Worm (Caenorhabditis elegans) whole organism, L1 larva: ENCODE measurements around the gene ula-1.

Source experiments
- C04F5.9 ChIP-seq: sonication (generic microtip); optimal IDR thresholded peaks from 2 replicates; lab custom pipeline; 2016; ENCODE audit warnings: missing genetic modification characterization, missing compliant biosample characterization
- F16B12.6 ChIP-seq: fragments of 150-350 bp; optimal IDR thresholded peaks from 2 replicates; lab custom pipeline; 2014; ENCODE audit warnings: missing biosample characterization, missing genetic modification characterization
- Y116A8C.19 ChIP-seq: sonication (generic microtip); optimal IDR thresholded peaks from 2 replicates; lab custom pipeline; 2016; ENCODE audit warnings: missing compliant biosample characterization, missing genetic modification characterization, borderline replicate concordance
- blmp-1 ChIP-seq: fragments of 150-350 bp; optimal IDR thresholded peaks from 2 replicates; lab custom pipeline; 2014; ENCODE audit warnings: missing biosample characterization, missing genetic modification characterization
- ceh-63 ChIP-seq: fragments of 200-800 bp; sonication (Bioruptor generic); optimal IDR thresholded peaks from 2 replicates; lab custom pipeline; 2018; ENCODE audit warnings: mild to moderate bottlenecking, missing genetic modification characterization, missing compliant biosample characterization
- ceh-8 ChIP-seq: fragments of 200-800 bp; sonication (Bioruptor generic); optimal IDR thresholded peaks from 2 replicates; lab custom pipeline; 2018; ENCODE audit warnings: mild to moderate bottlenecking, missing genetic modification characterization, moderate library complexity, missing compliant biosample characterization
- ceh-90 ChIP-seq: sonication (generic microtip); optimal IDR thresholded peaks from 2 replicates; lab custom pipeline; 2016; ENCODE audit warnings: missing genetic modification characterization, missing compliant biosample characterization
- ces-1 ChIP-seq: fragments of 150-350 bp; optimal IDR thresholded peaks from 2 replicates; lab custom pipeline; 2014; ENCODE audit warnings: missing biosample characterization, missing genetic modification reagents, missing genetic modification characterization
- dpl-1 ChIP-seq, 3 experiments: fragments of 150-350 bp in 2 of 3; sonication (generic microtip) in 1 of 3; optimal IDR thresholded peaks; 2 replicates each; lab custom pipeline; 2014 to 2017; ENCODE audit warnings: missing biosample characterization in 3 of 3, missing genetic modification characterization in 3 of 3, missing genetic modification reagents in 3 of 3
- efl-3 ChIP-seq: fragments of 200-800 bp; sonication (Bioruptor generic); optimal IDR thresholded peaks from 2 replicates; lab custom pipeline; 2018; ENCODE audit warnings: mild to moderate bottlenecking, missing genetic modification characterization, missing compliant biosample characterization
- elt-3 ChIP-seq, 6 experiments: fragments of 150-350 bp in 1 of 6; sonication (generic microtip); optimal IDR thresholded peaks; 2 replicates each; lab custom pipeline; 2017 to 2018; ENCODE audit warnings: missing biosample characterization in 6 of 6, missing genetic modification characterization in 6 of 6, inconsistent platforms in 1 of 6
- fkh-10 ChIP-seq: sonication (generic microtip); optimal IDR thresholded peaks from 2 replicates; lab custom pipeline; 2017; ENCODE audit warnings: missing biosample characterization, missing genetic modification reagents, missing genetic modification characterization
- fkh-8 ChIP-seq: sonication (generic microtip); optimal IDR thresholded peaks from 2 replicates; lab custom pipeline; 2016; ENCODE audit warnings: mild to moderate bottlenecking, missing genetic modification characterization, missing compliant biosample characterization
- grh-1 ChIP-seq: fragments of 200-800 bp; sonication (Bioruptor generic); IDR thresholded peaks from 2 replicates; pipeline ENCODE4 v1.3.6; 2022; ENCODE audit warnings: missing genetic modification reagents, missing genetic modification characterization, missing compliant biosample characterization
- hlh-17 ChIP-seq: fragments of 200-800 bp; sonication (Bioruptor generic); optimal IDR thresholded peaks from 2 replicates; lab custom pipeline; 2018; ENCODE audit warnings: missing genetic modification characterization, mild to moderate bottlenecking, missing compliant biosample characterization, moderate library complexity, borderline replicate concordance
- hlh-4 ChIP-seq: sonication (generic microtip); optimal IDR thresholded peaks from 2 replicates; lab custom pipeline; 2016; ENCODE audit warnings: mild to moderate bottlenecking, missing genetic modification characterization, missing compliant biosample characterization
- hpl-2 ChIP-seq: fragments of 150-350 bp; optimal IDR thresholded peaks from 2 replicates; lab custom pipeline; 2014; ENCODE audit warnings: missing biosample characterization, missing genetic modification reagents, missing genetic modification characterization
- lin-14 ChIP-seq: fragments of 200-800 bp; sonication (Bioruptor generic); optimal IDR thresholded peaks from 2 replicates; lab custom pipeline; 2018; ENCODE audit warnings: mild to moderate bottlenecking, missing genetic modification characterization, moderate library complexity, missing compliant biosample characterization
- lin-35 ChIP-seq, 2 experiments: fragments of 150-350 bp; optimal IDR thresholded peaks; 2 replicates each; lab custom pipeline; 2014; ENCODE audit warnings: missing biosample characterization in 2 of 2, missing genetic modification characterization in 2 of 2, missing genetic modification reagents in 2 of 2
- lir-3 ChIP-seq: sonication (generic microtip); optimal IDR thresholded peaks from 2 replicates; lab custom pipeline; 2016; ENCODE audit warnings: mild to moderate bottlenecking, missing genetic modification characterization, moderate library complexity, missing compliant biosample characterization; ENCODE audit not compliant: poor library complexity
- lsy-2 ChIP-seq, 2 experiments: fragments of 150-350 bp; optimal IDR thresholded peaks; 2 replicates each; lab custom pipeline; 2014; ENCODE audit warnings: missing biosample characterization in 2 of 2, missing genetic modification characterization in 2 of 2
- mdl-1 ChIP-seq, 2 experiments: fragments of 150-350 bp; optimal IDR thresholded peaks; 2 replicates each; lab custom pipeline; 2014 to 2017; ENCODE audit warnings: missing biosample characterization in 2 of 2, missing genetic modification characterization in 2 of 2, inconsistent platforms in 1 of 2
- mef-2 ChIP-seq: fragments of 150-350 bp; optimal IDR thresholded peaks from 2 replicates; lab custom pipeline; 2014; ENCODE audit warnings: missing biosample characterization, missing genetic modification characterization
- mep-1 ChIP-seq: fragments of 150-350 bp; optimal IDR thresholded peaks from 2 replicates; lab custom pipeline; 2014; ENCODE audit warnings: missing biosample characterization, missing genetic modification characterization
- nhr-11 ChIP-seq: fragments of 150-350 bp; optimal IDR thresholded peaks from 2 replicates; lab custom pipeline; 2014; ENCODE audit warnings: missing biosample characterization, missing genetic modification characterization
- nhr-12 ChIP-seq: sonication (generic microtip); optimal IDR thresholded peaks from 2 replicates; lab custom pipeline; 2017; ENCODE audit warnings: missing biosample characterization, missing genetic modification characterization
- nhr-19 ChIP-seq: fragments of 200-800 bp; sonication (Bioruptor generic); conservative IDR thresholded peaks from 2 replicates; pipeline ENCODE4 v1.3.6; 2022; ENCODE audit warnings: missing genetic modification characterization, missing compliant biosample characterization
- nhr-20 ChIP-seq: sonication (generic microtip); optimal IDR thresholded peaks from 2 replicates; lab custom pipeline; 2016; ENCODE audit warnings: mild to moderate bottlenecking, missing genetic modification characterization, missing compliant biosample characterization
- nhr-237 ChIP-seq: fragments of 150-350 bp; optimal IDR thresholded peaks from 2 replicates; lab custom pipeline; 2014; ENCODE audit warnings: missing biosample characterization, missing genetic modification characterization
- nhr-71 ChIP-seq: sonication (generic microtip); optimal IDR thresholded peaks from 2 replicates; lab custom pipeline; 2016; ENCODE audit warnings: mild to moderate bottlenecking, missing genetic modification characterization, moderate library complexity, missing compliant biosample characterization
- nhr-76 ChIP-seq: sonication (generic microtip); optimal IDR thresholded peaks from 2 replicates; lab custom pipeline; 2017; ENCODE audit warnings: missing biosample characterization, missing genetic modification characterization
- nhr-84 ChIP-seq: sonication (generic microtip); optimal IDR thresholded peaks from 2 replicates; lab custom pipeline; 2017; ENCODE audit warnings: missing biosample characterization, missing genetic modification characterization
- nhr-85 ChIP-seq: sonication (generic microtip); peaks from one replicate; lab custom pipeline; 2016; ENCODE audit warnings: missing genetic modification characterization, inconsistent platforms, missing compliant biosample characterization
- pax-3 ChIP-seq: fragments of 200-800 bp; sonication (Bioruptor generic); optimal IDR thresholded peaks from 2 replicates; lab custom pipeline; 2018; ENCODE audit warnings: mild to moderate bottlenecking, missing genetic modification characterization, moderate library complexity, missing compliant biosample characterization
- pqm-1 ChIP-seq: sonication (generic microtip); optimal IDR thresholded peaks from 3 replicates; lab custom pipeline; 2017; ENCODE audit warnings: missing biosample characterization, missing genetic modification characterization
- rnt-1 ChIP-seq: sonication (generic microtip); optimal IDR thresholded peaks from 2 replicates; lab custom pipeline; 2016; ENCODE audit warnings: mild to moderate bottlenecking, missing genetic modification characterization, moderate library complexity, missing compliant biosample characterization
- skn-1 ChIP-seq: fragments of 150-350 bp; optimal IDR thresholded peaks from 2 replicates; lab custom pipeline; 2014; ENCODE audit warnings: missing biosample characterization, missing genetic modification characterization
- snu-23 ChIP-seq: sonication (generic microtip); optimal IDR thresholded peaks from 2 replicates; lab custom pipeline; 2016; ENCODE audit warnings: missing genetic modification characterization, missing compliant biosample characterization
- sox-4 ChIP-seq: sonication (generic microtip); optimal IDR thresholded peaks from 2 replicates; lab custom pipeline; 2016; ENCODE audit warnings: missing genetic modification characterization, missing compliant biosample characterization
- sup-37 ChIP-seq: fragments of 200-800 bp; sonication (Bioruptor generic); optimal IDR thresholded peaks from 2 replicates; lab custom pipeline; 2018; ENCODE audit warnings: mild to moderate bottlenecking, missing genetic modification characterization, missing compliant biosample characterization
- swsn-7 ChIP-seq: sonication (generic microtip); optimal IDR thresholded peaks from 2 replicates; lab custom pipeline; 2016; ENCODE audit warnings: missing genetic modification characterization, missing compliant biosample characterization
- tlp-1 ChIP-seq: fragments of 150-350 bp; optimal IDR thresholded peaks from 2 replicates; lab custom pipeline; 2014; ENCODE audit warnings: missing biosample characterization, missing genetic modification characterization
- unc-30 ChIP-seq: sonication (generic microtip); optimal IDR thresholded peaks from 2 replicates; lab custom pipeline; 2017; ENCODE audit warnings: missing biosample characterization, missing genetic modification characterization
- unc-62 ChIP-seq: fragments of 150-350 bp; optimal IDR thresholded peaks from 2 replicates; lab custom pipeline; 2014; ENCODE audit warnings: missing biosample characterization, missing genetic modification reagents, missing genetic modification characterization
- unc-86 ChIP-seq: sonication (generic microtip); optimal IDR thresholded peaks from 2 replicates; lab custom pipeline; 2016; ENCODE audit warnings: missing genetic modification characterization, missing compliant biosample characterization
- unc-98 ChIP-seq: fragments of 200-800 bp; sonication (Bioruptor generic); IDR thresholded peaks from 2 replicates; pipeline ENCODE4 v1.3.6; 2022; ENCODE audit warnings: missing genetic modification characterization, missing compliant biosample characterization
- vab-15 ChIP-seq: sonication (generic microtip); optimal IDR thresholded peaks from 2 replicates; lab custom pipeline; 2017; ENCODE audit warnings: missing genotype, mild to moderate bottlenecking, missing genetic modification characterization, missing compliant biosample characterization
- zip-4 ChIP-seq: fragments of 200-800 bp; sonication (Bioruptor generic); optimal IDR thresholded peaks from 2 replicates; lab custom pipeline; 2018; ENCODE audit warnings: mild to moderate bottlenecking, missing genetic modification characterization, moderate library complexity, missing compliant biosample characterization
- ztf-11 ChIP-seq, 2 experiments: sonication (generic microtip); optimal IDR thresholded peaks; 2 replicates each; lab custom pipeline; 2016 to 2017; ENCODE audit warnings: missing genetic modification characterization in 2 of 2, missing biosample characterization in 1 of 2, missing compliant biosample characterization in 1 of 2

The ula-1 gene

ce11 chrIII:4913736-4914135 is 6.4 kb downstream of the ula-1 start:
- TF ChIP-seq nhr-76 (tag; lab: Kevin White, UChicago) (no peak), skn-1 (tag; lab: Kevin White, UChicago) (no peak), nhr-84 (tag; lab: Kevin White, UChicago) (no peak), dpl-1 (GFP tag; optimal IDR thresholded peaks at IDR 0.05; lab: Kevin White, UChicago) (no peak), efl-3 (no peak), Y116A8C.19 (tag; lab: Kevin White, UChicago) (no peak), nhr-237 (tag; lab: Kevin White, UChicago) (no peak), sox-4 (tag; lab: Kevin White, UChicago) (no peak), nhr-11 (tag; lab: Kevin White, UChicago) (no peak), F16B12.6 (no peak), elt-3 (tag; optimal IDR thresholded peaks at IDR 0.05; lab: Kevin White, UChicago) (no peak), fkh-10 (GFP tag; lab: Kevin White, UChicago) (no peak), lsy-2 (tag; optimal IDR thresholded peaks at IDR 0.05; lab: Kevin White, UChicago) (no peak), mep-1 (tag; lab: Kevin White, UChicago) (no peak), nhr-85 (tag; lab: Kevin White, UChicago) (no peak), C04F5.9 (no peak), unc-62 (GFP tag; lab: Kevin White, UChicago) (no peak), grh-1 (GFP tag; lab: Robert Waterston, UW) (no peak), swsn-7 (tag; lab: Kevin White, UChicago) (no peak), pax-3 (tag; lab: Kevin White, UChicago) (no peak)
- TF ChIP-seq, all 84 proteins: peak for 0

ce11 chrIII:4912317-4912716 is 7.8 kb downstream of the ula-1 start, which contains the start of the genes F26F4.9 and cee-1:
TSS of gene F26F4.9 (minus strand) at chrIII:4912521.
TSS of gene cee-1 (plus strand) at chrIII:4912699.
- TF ChIP-seq ceh-90 (tag; lab: Kevin White, UChicago) (peak; percentile 90), ceh-8 (no peak), snu-23 (GFP tag; lab: Kevin White, UChicago) (peak; percentile 75), pax-3 (tag; lab: Kevin White, UChicago) (peak; percentile 76), mef-2 (no peak), lin-14 (GFP tag; lab: Kevin White, UChicago) (peak; percentile 71), vab-15 (no peak), unc-62 (GFP tag; lab: Kevin White, UChicago) (no peak), fkh-10 (GFP tag; lab: Kevin White, UChicago) (no peak), C04F5.9 (peak; percentile 66), blmp-1 (tag; lab: Kevin White, UChicago) (peak; percentile 40), nhr-11 (tag; lab: Kevin White, UChicago) (no peak), ces-1 (GFP tag; lab: Kevin White, UChicago) (no peak), lin-35 (GFP tag; optimal IDR thresholded peaks at IDR 0.05; lab: Kevin White, UChicago) (peak; percentile 67 to 75), hlh-17 (GFP tag; lab: Kevin White, UChicago) (no peak), hpl-2 (GFP tag; lab: Kevin White, UChicago) (no peak), unc-30 (tag; lab: Kevin White, UChicago) (no peak), unc-86 (tag; lab: Kevin White, UChicago) (peak; percentile 32), nhr-84 (tag; lab: Kevin White, UChicago) (no peak), tlp-1 (no peak), lir-3 (tag; lab: Kevin White, UChicago) (peak; percentile 93), mdl-1 (tag; optimal IDR thresholded peaks at IDR 0.05; lab: Kevin White, UChicago) (no peak), nhr-76 (tag; lab: Kevin White, UChicago) (no peak), ztf-11 (tag; optimal IDR thresholded peaks at IDR 0.05; lab: Kevin White, UChicago) (peak in 1 of 2 experiments; percentile 88), elt-3 (tag; optimal IDR thresholded peaks at IDR 0.05; lab: Kevin White, UChicago) (peak in 1 of 6 experiments; percentile 14), zip-4 (peak; percentile 8), unc-98 (no peak), pqm-1 (tag; lab: Kevin White, UChicago) (no peak), fkh-8 (tag; lab: Kevin White, UChicago) (peak; percentile 70), nhr-19 (GFP tag; lab: Robert Waterston, UW) (peak; percentile 66), F16B12.6 (peak; percentile 40), hlh-4 (tag; lab: Kevin White, UChicago) (peak; percentile 22), efl-3 (no peak), nhr-12 (tag; lab: Kevin White, UChicago) (no peak), rnt-1 (tag; lab: Kevin White, UChicago) (peak; percentile 96), sup-37 (GFP tag; lab: Kevin White, UChicago) (no peak), nhr-237 (tag; lab: Kevin White, UChicago) (no peak), ceh-63 (GFP tag; lab: Kevin White, UChicago) (no peak), nhr-20 (tag; lab: Kevin White, UChicago) (peak; percentile 74), nhr-71 (tag; lab: Kevin White, UChicago) (peak; percentile 84), skn-1 (tag; lab: Kevin White, UChicago) (peak; percentile 22)
